Worm (Caenorhabditis elegans) whole organism, L4 larva: ENCODE results near the gene tdo-2.

Experiments used
- F10B5.3 ChIP-seq: sonication (generic microtip); optimal IDR thresholded peaks from 2 replicates; lab custom pipeline; 2016; ENCODE audit warnings: mild to moderate bottlenecking, missing genetic modification characterization, missing compliant biosample characterization
- F26F4.8 ChIP-seq: fragments of 200-800 bp; sonication (Bioruptor generic); conservative IDR thresholded peaks from 2 replicates; pipeline ENCODE4 v1.3.6; 2022; ENCODE audit warnings: missing genetic modification characterization, missing compliant biosample characterization
- F37D6.2 ChIP-seq: sonication (generic microtip); optimal IDR thresholded peaks from 2 replicates; lab custom pipeline; 2016; ENCODE audit warnings: mild to moderate bottlenecking, missing genetic modification characterization, missing compliant biosample characterization
- T20F7.1 ChIP-seq: fragments of 200-800 bp; sonication (Bioruptor generic); optimal IDR thresholded peaks from 2 replicates; lab custom pipeline; 2018; ENCODE audit warnings: mild to moderate bottlenecking, missing genetic modification characterization, missing compliant biosample characterization
- T26A8.4 ChIP-seq: fragments of 200-800 bp; sonication (Bioruptor generic); IDR thresholded peaks from 2 replicates; pipeline ENCODE4 v1.3.6; 2022; ENCODE audit warnings: missing genetic modification characterization, missing compliant biosample characterization
- Y105C5A.15 ChIP-seq: fragments of 200-800 bp; sonication (Bioruptor generic); IDR thresholded peaks from 2 replicates; pipeline ENCODE4 v1.3.6; 2022; ENCODE audit warnings: missing genetic modification characterization, missing compliant biosample characterization
- ZK337.2 ChIP-seq: fragments of 200-800 bp; sonication (Bioruptor generic); IDR thresholded peaks from 2 replicates; pipeline ENCODE4 v1.3.6; 2022; ENCODE audit warnings: missing genetic modification reagents, missing genetic modification characterization, missing compliant biosample characterization
- ZK546.5 ChIP-seq, 2 experiments: sonication (generic microtip); optimal IDR thresholded peaks; 2 replicates each; lab custom pipeline; 2017; ENCODE audit warnings: missing biosample characterization in 2 of 2, missing genetic modification characterization in 2 of 2
- aly-2 ChIP-seq: sonication (generic microtip); optimal IDR thresholded peaks from 2 replicates; lab custom pipeline; 2018; ENCODE audit warnings: missing biosample characterization, missing genetic modification characterization
- ceh-20 ChIP-seq: fragments of 200-800 bp; sonication (Bioruptor generic); IDR thresholded peaks from 2 replicates; pipeline ENCODE4 v1.3.6; 2022; ENCODE audit warnings: missing genetic modification reagents, missing genetic modification characterization, missing compliant biosample characterization
- ceh-28 ChIP-seq: fragments of 150-350 bp; optimal IDR thresholded peaks from 2 replicates; lab custom pipeline; 2014; ENCODE audit warnings: missing biosample characterization, missing genetic modification reagents, missing genetic modification characterization
- ceh-44 ChIP-seq: fragments of 200-800 bp; sonication (Bioruptor generic); IDR thresholded peaks from 2 replicates; pipeline ENCODE4 v1.3.6; 2022; ENCODE audit warnings: missing genetic modification reagents, missing genetic modification characterization, missing compliant biosample characterization
- ceh-82 ChIP-seq: sonication (generic microtip); optimal IDR thresholded peaks from 2 replicates; lab custom pipeline; 2017; ENCODE audit warnings: missing biosample characterization, missing genetic modification characterization
- ces-1 ChIP-seq: fragments of 150-350 bp; sonication (generic microtip); optimal IDR thresholded peaks from 4 replicates; lab custom pipeline; 2014; ENCODE audit warnings: missing biosample characterization, missing genetic modification reagents, missing genetic modification characterization
- daf-16 ChIP-seq, 3 experiments: sonication (generic microtip); optimal IDR thresholded peaks; 2 replicates each; lab custom pipeline; 2016 to 2017; ENCODE audit warnings: missing genetic modification characterization in 3 of 3, missing genetic modification reagents in 3 of 3, mild to moderate bottlenecking in 2 of 3, missing compliant biosample characterization in 2 of 3, missing biosample characterization in 1 of 3, moderate library complexity in 1 of 3
- daf-19 ChIP-seq: fragments of 200-800 bp; sonication (Bioruptor generic); conservative IDR thresholded peaks from 2 replicates; pipeline ENCODE4 v1.3.6; 2022; ENCODE audit warnings: missing genetic modification characterization, missing compliant biosample characterization
- dmd-6 ChIP-seq: fragments of 200-800 bp; sonication (Bioruptor generic); IDR thresholded peaks from 2 replicates; pipeline ENCODE4 v1.3.6; 2022; ENCODE audit warnings: missing genetic modification reagents, missing genetic modification characterization, missing compliant biosample characterization
- dmd-8 ChIP-seq: fragments of 200-800 bp; sonication (Bioruptor generic); IDR thresholded peaks from 2 replicates; pipeline ENCODE4 v1.3.6; 2022; ENCODE audit warnings: missing genetic modification characterization, missing compliant biosample characterization
- dmd-9 ChIP-seq: fragments of 200-800 bp; sonication (Bioruptor generic); IDR thresholded peaks from 2 replicates; pipeline ENCODE4 v1.3.6; 2022; ENCODE audit warnings: missing genetic modification reagents, missing genetic modification characterization, missing compliant biosample characterization
- duxl-1 ChIP-seq: sonication (generic microtip); optimal IDR thresholded peaks from 2 replicates; lab custom pipeline; 2016; ENCODE audit warnings: mild to moderate bottlenecking, missing genetic modification characterization, moderate library complexity, missing compliant biosample characterization; ENCODE audit not compliant: poor library complexity
- egl-43 ChIP-seq: fragments of 200-800 bp; sonication (Bioruptor generic); IDR thresholded peaks from 2 replicates; pipeline ENCODE4 v1.3.6; 2022; ENCODE audit warnings: missing genetic modification reagents, missing genetic modification characterization, missing compliant biosample characterization
- hlh-11 ChIP-seq: fragments of 200-800 bp; sonication (Bioruptor generic); optimal IDR thresholded peaks from 2 replicates; lab custom pipeline; 2018; ENCODE audit warnings: mild to moderate bottlenecking, missing genetic modification characterization, missing compliant biosample characterization
- lim-7 ChIP-seq: fragments of 200-800 bp; sonication (Bioruptor generic); IDR thresholded peaks from 2 replicates; pipeline ENCODE4 v1.3.6; 2022; ENCODE audit warnings: missing genetic modification characterization, missing compliant biosample characterization
- lin-38 ChIP-seq: fragments of 200-800 bp; sonication (Bioruptor generic); IDR thresholded peaks from 2 replicates; pipeline ENCODE4 v1.3.6; 2022; ENCODE audit warnings: missing genetic modification reagents, missing genetic modification characterization, missing compliant biosample characterization
- lin-39 ChIP-seq: fragments of 150-350 bp; optimal IDR thresholded peaks from 2 replicates; lab custom pipeline; 2014; ENCODE audit warnings: missing biosample characterization, missing genetic modification reagents, missing genetic modification characterization
- lsy-2 ChIP-seq, 2 experiments: fragments of 150-350 bp in 1 of 2; sonication (generic microtip) in 1 of 2; optimal IDR thresholded peaks; 2 replicates each; lab custom pipeline; 2014 to 2017; ENCODE audit warnings: missing biosample characterization in 2 of 2, missing genetic modification characterization in 2 of 2
- madf-5 ChIP-seq, 2 experiments: fragments of 200-800 bp; sonication (Bioruptor generic); IDR thresholded peaks; 2 replicates each; pipeline ENCODE4 v1.3.6; 2022; ENCODE audit warnings: missing compliant biosample characterization in 2 of 2, missing genetic modification characterization in 2 of 2
- mdl-1 ChIP-seq, 2 experiments: fragments of 150-350 bp in 1 of 2; sonication (generic microtip) in 1 of 2; optimal IDR thresholded peaks; 2 replicates each; lab custom pipeline; 2014 to 2017; ENCODE audit warnings: missing biosample characterization in 2 of 2, missing genetic modification characterization in 2 of 2
- mxl-2 ChIP-seq: fragments of 200-800 bp; sonication (Bioruptor generic); conservative IDR thresholded peaks from 2 replicates; pipeline ENCODE4 v1.3.6; 2022; ENCODE audit warnings: missing genetic modification reagents, missing genetic modification characterization, missing compliant biosample characterization
- mxl-3 ChIP-seq: fragments of 200-800 bp; sonication (Bioruptor generic); optimal IDR thresholded peaks from 2 replicates; lab custom pipeline; 2018; ENCODE audit warnings: mild to moderate bottlenecking, missing genetic modification characterization, missing compliant biosample characterization
- nhr-10 ChIP-seq: fragments of 150-350 bp; optimal IDR thresholded peaks from 2 replicates; lab custom pipeline; 2014; ENCODE audit warnings: missing biosample characterization, missing genetic modification characterization
- nhr-11 ChIP-seq: fragments of 150-350 bp; optimal IDR thresholded peaks from 2 replicates; lab custom pipeline; 2014; ENCODE audit warnings: missing biosample characterization, missing genetic modification characterization
- nhr-237 ChIP-seq: sonication (generic microtip); optimal IDR thresholded peaks from 2 replicates; lab custom pipeline; 2017; ENCODE audit warnings: missing biosample characterization, missing genetic modification characterization
- nhr-25 ChIP-seq: sonication (generic microtip); optimal IDR thresholded peaks from 2 replicates; lab custom pipeline; 2017; ENCODE audit warnings: missing genetic modification characterization, mild to moderate bottlenecking, missing compliant biosample characterization, antibody characterized with exemption, moderate library complexity, borderline replicate concordance; ENCODE audit not compliant: insufficient read depth
- nhr-28 ChIP-seq: fragments of 150-350 bp; optimal IDR thresholded peaks from 2 replicates; lab custom pipeline; 2014; ENCODE audit warnings: missing biosample characterization, missing genetic modification characterization
- nhr-42 ChIP-seq: fragments of 200-800 bp; sonication (Bioruptor generic); IDR thresholded peaks from 2 replicates; pipeline ENCODE4 v1.3.6; 2022; ENCODE audit warnings: missing genetic modification characterization, missing compliant biosample characterization
- nhr-48 ChIP-seq: sonication (generic microtip); optimal IDR thresholded peaks from 2 replicates; lab custom pipeline; 2016; ENCODE audit warnings: mild to moderate bottlenecking, missing genetic modification characterization, missing compliant biosample characterization
- nhr-76 ChIP-seq: fragments of 150-350 bp; optimal IDR thresholded peaks from 2 replicates; lab custom pipeline; 2014; ENCODE audit warnings: missing biosample characterization, missing genetic modification characterization
- pqm-1 ChIP-seq: sonication (generic microtip); optimal IDR thresholded peaks from 2 replicates; lab custom pipeline; 2017; ENCODE audit warnings: missing biosample characterization, missing genetic modification characterization
- rbr-2 ChIP-seq: sonication (generic microtip); optimal IDR thresholded peaks from 2 replicates; lab custom pipeline; 2016; ENCODE audit warnings: missing genotype, missing genetic modification characterization, missing compliant biosample characterization
- set-16 ChIP-seq: fragments of 200-800 bp; sonication (Bioruptor generic); IDR thresholded peaks from 2 replicates; pipeline ENCODE4 v1.3.6; 2022; ENCODE audit warnings: missing genetic modification reagents, missing genetic modification characterization, missing compliant biosample characterization
- snpc-4 ChIP-seq: fragments of 150-350 bp; optimal IDR thresholded peaks from 2 replicates; lab custom pipeline; 2014; ENCODE audit warnings: missing biosample characterization, missing genetic modification characterization
- spr-3 ChIP-seq: fragments of 200-800 bp; sonication (Bioruptor generic); optimal IDR thresholded peaks from 2 replicates; lab custom pipeline; 2018; ENCODE audit warnings: mild to moderate bottlenecking, missing genetic modification characterization, missing compliant biosample characterization
- tag-97 ChIP-seq: fragments of 200-800 bp; sonication (Bioruptor generic); IDR thresholded peaks from 2 replicates; pipeline ENCODE4 v1.3.6; 2022; ENCODE audit warnings: missing genetic modification characterization, missing compliant biosample characterization
- unc-130 ChIP-seq: sonication (generic microtip); optimal IDR thresholded peaks from 2 replicates; lab custom pipeline; 2016; ENCODE audit warnings: missing genetic modification reagents, missing genetic modification characterization, missing compliant biosample characterization
- unc-39 ChIP-seq: sonication (generic microtip); optimal IDR thresholded peaks from 2 replicates; lab custom pipeline; 2017; ENCODE audit warnings: missing biosample characterization, missing genetic modification characterization
- zag-1 ChIP-seq: fragments of 150-350 bp; optimal IDR thresholded peaks from 2 replicates; lab custom pipeline; 2014; ENCODE audit warnings: missing biosample characterization, missing genetic modification characterization
- zip-11 ChIP-seq: fragments of 200-800 bp; sonication (Bioruptor generic); IDR thresholded peaks from 2 replicates; pipeline ENCODE4 v1.3.6; 2022; ENCODE audit warnings: missing genetic modification characterization, missing compliant biosample characterization
- zip-2 ChIP-seq: fragments of 150-350 bp; optimal IDR thresholded peaks from 2 replicates; lab custom pipeline; 2014; ENCODE audit warnings: missing biosample characterization, missing genetic modification characterization
- ztf-7 ChIP-seq: fragments of 150-350 bp; optimal IDR thresholded peaks from 2 replicates; lab custom pipeline; 2014; ENCODE audit warnings: missing biosample characterization, missing genetic modification characterization

tdo-2 gene

DNA sequence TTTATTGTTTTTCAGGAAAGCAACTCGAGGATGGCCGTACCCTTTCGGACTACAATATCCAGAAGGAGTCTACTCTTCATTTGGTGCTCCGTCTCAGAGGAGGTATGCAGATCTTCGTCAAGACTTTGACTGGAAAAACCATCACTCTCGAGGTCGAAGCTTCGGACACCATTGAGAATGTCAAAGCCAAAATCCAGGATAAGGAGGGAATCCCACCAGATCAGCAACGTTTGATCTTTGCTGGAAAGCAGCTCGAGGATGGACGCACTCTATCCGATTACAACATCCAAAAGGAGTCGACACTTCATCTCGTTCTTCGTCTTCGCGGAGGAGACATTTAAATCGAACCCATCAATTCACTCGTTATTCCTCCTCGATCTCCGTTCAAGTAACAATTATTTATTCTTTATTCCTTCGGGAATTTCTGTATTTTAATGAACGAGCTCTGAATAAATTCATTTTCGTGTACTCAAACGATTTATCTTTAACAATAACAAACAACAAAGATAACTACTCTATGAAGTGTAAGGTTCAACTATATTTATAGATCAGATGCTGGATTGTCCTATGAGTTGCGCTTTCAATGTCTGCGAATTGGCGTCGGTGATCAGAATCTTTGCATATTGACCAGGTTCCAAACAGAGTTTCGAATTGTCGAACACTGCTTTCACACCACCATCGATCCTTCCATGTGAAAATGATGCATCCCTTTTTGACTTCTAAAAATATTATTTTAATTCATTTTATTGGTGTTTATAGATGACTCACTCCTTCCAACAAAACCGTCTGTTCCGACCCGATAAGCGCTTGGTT, 23.8 kb upstream of the tdo-2 start (continued):
- TF ChIP-seq snpc-4 (tag; lab: Kevin White, UChicago): no peak
- no peak for TF ChIP-seq ces-1 (GFP tag; lab: Kevin White, UChicago)
- TF ChIP-seq T26A8.4 (GFP tag; lab: Robert Waterston, UW): peak; percentile 91
- TF ChIP-seq zag-1: no peak
- TF ChIP-seq lin-39 (tag; lab: Kevin White, UChicago): no peak
- peak; percentile 53 for TF ChIP-seq unc-130 (GFP tag; lab: Kevin White, UChicago)
- TF ChIP-seq lim-7 (GFP tag; lab: Robert Waterston, UW): peak; percentile 66
- TF ChIP-seq nhr-76 (tag; lab: Kevin White, UChicago): peak; percentile 56
- TF ChIP-seq pqm-1 (tag; lab: Kevin White, UChicago): no peak
- TF ChIP-seq dmd-9: peak; percentile 59; the same call in 1 of the 2 replicates
- peak; percentile 8; the same call in 1 of the 2 replicates for TF ChIP-seq set-16 (GFP tag; lab: Robert Waterston, UW)
- peak; percentile 55; the same call in 1 of the 2 replicates for TF ChIP-seq daf-19 (GFP tag; lab: Robert Waterston, UW)
- peak; percentile 31 to 52 for TF ChIP-seq daf-16 (GFP tag; optimal IDR thresholded peaks at IDR 0.05; lab: Kevin White, UChicago)
- peak; percentile 54 for TF ChIP-seq daf-16 (tag; optimal IDR thresholded peaks at IDR 0.05; lab: Kevin White, UChicago)
- peak; percentile 5 for TF ChIP-seq duxl-1 (tag; lab: Kevin White, UChicago)
- peak; percentile 61 for TF ChIP-seq hlh-11 (tag; lab: Kevin White, UChicago)
- no peak for TF ChIP-seq ceh-28 (tag; lab: Kevin White, UChicago)
- no peak for TF ChIP-seq Y105C5A.15
- TF ChIP-seq mxl-3: peak; percentile 29
- peak; percentile 8; the same call in 1 of the 2 replicates for TF ChIP-seq ceh-20 (GFP tag; lab: Robert Waterston, UW)
- TF ChIP-seq lsy-2 (tag; optimal IDR thresholded peaks at IDR 0.05; lab: Kevin White, UChicago): peak; percentile 41 to 69
- TF ChIP-seq tag-97: no peak
- TF ChIP-seq mxl-2 (GFP tag; lab: Robert Waterston, UW): no peak
- TF ChIP-seq nhr-28 (tag; lab: Kevin White, UChicago): no peak
- peak in 1 of 2 experiments; percentile 20 for TF ChIP-seq mdl-1 (tag; optimal IDR thresholded peaks at IDR 0.05; lab: Kevin White, UChicago)
- no peak for TF ChIP-seq nhr-237 (tag; lab: Kevin White, UChicago)
- peak; percentile 79 for TF ChIP-seq nhr-10 (tag; lab: Kevin White, UChicago)
- peak; percentile 79 for TF ChIP-seq T20F7.1 (GFP tag; lab: Kevin White, UChicago)
- peak; percentile 11 for TF ChIP-seq nhr-48 (tag; lab: Kevin White, UChicago)
- no peak for TF ChIP-seq ZK546.5 (tag; optimal IDR thresholded peaks at IDR 0.05; lab: Kevin White, UChicago)
- TF ChIP-seq F10B5.3 (tag; lab: Kevin White, UChicago): peak; percentile 66
- no peak for TF ChIP-seq ceh-44
- no peak for TF ChIP-seq ztf-7 (tag; lab: Kevin White, UChicago)
- TF ChIP-seq rbr-2 (tag; lab: Kevin White, UChicago): peak; percentile 44
- TF ChIP-seq lin-38 (GFP tag; lab: Robert Waterston, UW): peak; percentile 70
- TF ChIP-seq egl-43 (GFP tag; lab: Robert Waterston, UW): no peak
- TF ChIP-seq aly-2 (tag; lab: Kevin White, UChicago): peak; percentile 55
- TF ChIP-seq dmd-8 (GFP tag; lab: Robert Waterston, UW): no peak
- no peak for TF ChIP-seq nhr-25 (tag; lab: Kevin White, UChicago)
- no peak for TF ChIP-seq F26F4.8
- TF ChIP-seq spr-3 (GFP tag; lab: Kevin White, UChicago): no peak
- TF ChIP-seq ceh-82: no peak
- TF ChIP-seq madf-5 (GFP tag; IDR thresholded peaks at IDR 0.05; lab: Robert Waterston, UW): no peak; a peak in 1 of 4 replicates
- TF ChIP-seq dmd-6 (GFP tag; lab: Robert Waterston, UW): peak; percentile 55
- TF ChIP-seq nhr-11 (tag; lab: Kevin White, UChicago): no peak
- no peak for TF ChIP-seq unc-39 (tag; lab: Kevin White, UChicago)
- peak; percentile 13; the same call in 1 of the 2 replicates for TF ChIP-seq ZK337.2 (GFP tag; lab: Robert Waterston, UW)
- TF ChIP-seq F37D6.2 (tag; lab: Kevin White, UChicago): no peak
- TF ChIP-seq nhr-42 (GFP tag; lab: Robert Waterston, UW): peak; percentile 67
- no peak for TF ChIP-seq zip-11 (GFP tag; lab: Robert Waterston, UW)
- peak; percentile 80 for TF ChIP-seq zip-2 (tag; lab: Kevin White, UChicago)
